Fruit fly (Drosophila melanogaster) whole organism, embryonic: ENCODE measurements around the gene NdufV3.

Source experiments
- CG10147 ChIP-seq: fragments of 200-800 bp; sonication (Bioruptor generic); optimal IDR thresholded peaks from 2 replicates; lab custom pipeline; 2019; ENCODE audit warnings: missing biosample characterization, mild to moderate bottlenecking, missing genetic modification characterization, moderate library complexity
- CG10431 ChIP-seq: fragments of 200-800 bp; sonication (Bioruptor generic); optimal IDR thresholded peaks from 3 replicates; lab custom pipeline; 2018; ENCODE audit warnings: missing biosample characterization, mild to moderate bottlenecking, missing genetic modification characterization
- CG11504 ChIP-seq: fragments of 200-800 bp; sonication (Bioruptor generic); optimal IDR thresholded peaks from 3 replicates; lab custom pipeline; 2019; ENCODE audit warnings: missing biosample characterization, mild to moderate bottlenecking, missing genetic modification characterization, moderate library complexity
- CG13296 ChIP-seq: fragments of 200-800 bp; sonication (Bioruptor generic); optimal IDR thresholded peaks from 3 replicates; lab custom pipeline; 2018; ENCODE audit warnings: missing biosample characterization, mild to moderate bottlenecking, missing genetic modification characterization
- CG14965 ChIP-seq: fragments of 200-800 bp; sonication (Bioruptor generic); optimal IDR thresholded peaks from 2 replicates; lab custom pipeline; 2016; ENCODE audit warnings: missing biosample characterization, missing genetic modification characterization, borderline replicate concordance
- CG15011 ChIP-seq: fragments of 200-800 bp; sonication (Bioruptor generic); optimal IDR thresholded peaks from 3 replicates; lab custom pipeline; 2018; ENCODE audit warnings: missing biosample characterization, mild to moderate bottlenecking, missing genetic modification characterization
- CG15073 ChIP-seq: fragments of 200-800 bp; sonication (Bioruptor generic); optimal IDR thresholded peaks from 2 replicates; lab custom pipeline; 2016; ENCODE audit warnings: missing biosample characterization, missing genetic modification characterization
- CG17186 ChIP-seq: fragments of 200-800 bp; sonication (Bioruptor generic); optimal IDR thresholded peaks from 3 replicates; lab custom pipeline; 2017; ENCODE audit warnings: missing biosample characterization, missing genetic modification reagents, missing genetic modification characterization
- CG18619 ChIP-seq: fragments of 200-800 bp; sonication (Bioruptor generic); optimal IDR thresholded peaks from 3 replicates; lab custom pipeline; 2017; ENCODE audit warnings: missing biosample characterization, mild to moderate bottlenecking, missing genetic modification characterization
- CG2116 ChIP-seq: fragments of 200-800 bp; sonication (Bioruptor generic); optimal IDR thresholded peaks from 3 replicates; lab custom pipeline; 2018; ENCODE audit warnings: missing biosample characterization, mild to moderate bottlenecking, missing genetic modification characterization
- CG2129 ChIP-seq: fragments of 200-800 bp; sonication (Bioruptor generic); IDR thresholded peaks from 2 replicates; pipeline ENCODE4 v1.3.6; 2022; ENCODE audit warnings: missing biosample characterization, missing genetic modification characterization; ENCODE audit not compliant: partially characterized antibody
- CG31441 ChIP-seq: fragments of 200-800 bp; sonication (Bioruptor generic); IDR thresholded peaks from 2 replicates; pipeline ENCODE4 v1.3.6; 2022; ENCODE audit warnings: missing biosample characterization, missing genetic modification characterization
- CG4328 ChIP-seq: fragments of 200-800 bp; sonication (Bioruptor generic); optimal IDR thresholded peaks from 3 replicates; lab custom pipeline; 2017; ENCODE audit warnings: missing biosample characterization, missing genetic modification reagents, missing genetic modification characterization
- CG4730 ChIP-seq: fragments of 200-800 bp; sonication (Bioruptor generic); IDR thresholded peaks from 2 replicates; pipeline ENCODE4 v1.3.6; 2022; ENCODE audit warnings: missing biosample characterization, missing genetic modification characterization
- CG6254 ChIP-seq: fragments of 200-800 bp; sonication (Bioruptor generic); optimal IDR thresholded peaks from 3 replicates; lab custom pipeline; 2017; ENCODE audit warnings: mild to moderate bottlenecking, missing biosample characterization, missing genetic modification reagents, missing genetic modification characterization
- CG6683 ChIP-seq: fragments of 200-800 bp; sonication (Bioruptor generic); optimal IDR thresholded peaks from 2 replicates; lab custom pipeline; 2017; ENCODE audit warnings: missing biosample characterization, mild to moderate bottlenecking, missing genetic modification characterization, missing genetic modification reagents
- CG6854 ChIP-seq: fragments of 200-800 bp; sonication (Bioruptor generic); optimal IDR thresholded peaks from 3 replicates; lab custom pipeline; 2017; ENCODE audit warnings: missing biosample characterization, mild to moderate bottlenecking, missing genetic modification characterization
- CG8924 ChIP-seq: fragments of 200-800 bp; optimal IDR thresholded peaks from 3 replicates; lab custom pipeline; 2019; ENCODE audit warnings: missing biosample characterization, mild to moderate bottlenecking, missing genetic modification characterization, moderate library complexity
- CG9727 ChIP-seq: fragments of 200-800 bp; sonication (Bioruptor generic); optimal IDR thresholded peaks from 3 replicates; lab custom pipeline; 2017; ENCODE audit warnings: missing biosample characterization, mild to moderate bottlenecking, missing genetic modification characterization
- CG9797 ChIP-seq: fragments of 200-800 bp; sonication (Bioruptor generic); optimal IDR thresholded peaks from 3 replicates; lab custom pipeline; 2018; ENCODE audit warnings: missing biosample characterization, mild to moderate bottlenecking, missing genetic modification characterization
- Dbx ChIP-seq: fragments of 200-800 bp; sonication (Bioruptor generic); IDR thresholded peaks from 3 replicates; pipeline ENCODE4 v1.3.6; 2022; ENCODE audit warnings: missing biosample characterization, missing genetic modification characterization
- Dfd ChIP-seq, 2 experiments: fragments of >200 bp; optimal IDR thresholded peaks; 2 replicates each; lab custom pipeline; 2017; ENCODE audit warnings: missing biosample characterization in 2 of 2, missing genetic modification characterization in 2 of 2
- Hr51 ChIP-seq, 2 experiments: fragments of 200-800 bp; sonication (Bioruptor generic); optimal IDR thresholded peaks; 2 replicates in 1 of 2; 3 replicates in 1 of 2; lab custom pipeline; 2016 to 2018; ENCODE audit warnings: missing biosample characterization in 2 of 2, missing genetic modification characterization in 2 of 2, mild to moderate bottlenecking in 1 of 2, moderate library complexity in 1 of 2
- MTF-1 ChIP-seq: fragments of 200-800 bp; sonication (Bioruptor generic); optimal IDR thresholded peaks from 2 replicates; lab custom pipeline; 2018; ENCODE audit warnings: missing biosample characterization, mild to moderate bottlenecking, missing genetic modification characterization, borderline replicate concordance
- Mes4 ChIP-seq: fragments of 200-800 bp; sonication (Bioruptor generic); optimal IDR thresholded peaks from 2 replicates; lab custom pipeline; 2016; ENCODE audit warnings: missing biosample characterization, missing genetic modification characterization
- Myb ChIP-seq: fragments of 200-800 bp; sonication (Bioruptor generic); optimal IDR thresholded peaks from 2 replicates; lab custom pipeline; 2016; ENCODE audit warnings: missing biosample characterization, missing genetic modification characterization
- Nf-YC ChIP-seq: fragments of 200-800 bp; optimal IDR thresholded peaks from 3 replicates; lab custom pipeline; 2019; ENCODE audit warnings: missing biosample characterization, mild to moderate bottlenecking, missing genetic modification characterization, moderate library complexity
- Oli ChIP-seq: fragments of 200-800 bp; sonication (Bioruptor generic); optimal IDR thresholded peaks from 2 replicates; lab custom pipeline; 2018; ENCODE audit warnings: missing biosample characterization, mild to moderate bottlenecking, missing genetic modification characterization, moderate library complexity
- Optix ChIP-seq: fragments of 200-800 bp; sonication (Bioruptor generic); IDR thresholded peaks from 3 replicates; pipeline ENCODE4 v1.3.6; 2022; ENCODE audit warnings: missing biosample characterization, missing genetic modification characterization
- Ssrp ChIP-seq: fragments of 200-800 bp; sonication (Bioruptor generic); optimal IDR thresholded peaks from 2 replicates; lab custom pipeline; 2018; ENCODE audit warnings: missing biosample characterization, mild to moderate bottlenecking, missing genetic modification characterization, moderate library complexity
- YL-1 ChIP-seq: fragments of 200-800 bp; sonication (Bioruptor generic); optimal IDR thresholded peaks from 3 replicates; lab custom pipeline; 2017; ENCODE audit warnings: missing biosample characterization, mild to moderate bottlenecking, missing genetic modification characterization
- ash1 ChIP-seq: fragments of 200-800 bp; sonication (Bioruptor generic); optimal IDR thresholded peaks from 2 replicates; lab custom pipeline; 2018; ENCODE audit warnings: missing biosample characterization, mild to moderate bottlenecking, missing genetic modification characterization
- cas ChIP-seq: fragments of 200-800 bp; sonication (Bioruptor generic); IDR thresholded peaks from 2 replicates; pipeline ENCODE4 v1.3.6; 2022; ENCODE audit warnings: missing biosample characterization, missing genetic modification characterization
- cg ChIP-seq: fragments of 200-800 bp; sonication (Bioruptor generic); optimal IDR thresholded peaks from 3 replicates; lab custom pipeline; 2019; ENCODE audit warnings: missing biosample characterization, mild to moderate bottlenecking, missing genetic modification characterization, moderate library complexity
- chm ChIP-seq: fragments of 200-800 bp; sonication (Bioruptor generic); IDR thresholded peaks from 2 replicates; pipeline ENCODE4 v1.3.6; 2022; ENCODE audit warnings: missing biosample characterization, missing genetic modification characterization
- dan ChIP-seq: fragments of 200-800 bp; sonication (Bioruptor generic); IDR thresholded peaks from 2 replicates; pipeline ENCODE4 v1.3.6; 2022; ENCODE audit warnings: missing biosample characterization, missing genetic modification characterization
- eyg ChIP-seq: fragments of 200-800 bp; sonication (Bioruptor generic); optimal IDR thresholded peaks from 3 replicates; lab custom pipeline; 2016; ENCODE audit warnings: missing biosample characterization, missing genetic modification characterization
- gcm2 ChIP-seq: fragments of 200-800 bp; sonication (Bioruptor generic); optimal IDR thresholded peaks from 2 replicates; lab custom pipeline; 2016; ENCODE audit warnings: missing biosample characterization, missing genetic modification characterization
- grn ChIP-seq: fragments of 200-800 bp; sonication (Bioruptor generic); optimal IDR thresholded peaks from 3 replicates; lab custom pipeline; 2017; ENCODE audit warnings: missing biosample characterization, missing genetic modification characterization
- gsb ChIP-seq: fragments of 200-800 bp; sonication (Bioruptor generic); IDR thresholded peaks from 2 replicates; pipeline ENCODE4 v1.3.6; 2022; ENCODE audit warnings: missing biosample characterization, missing genetic modification characterization
- ind ChIP-seq: fragments of 200-800 bp; sonication (Bioruptor generic); optimal IDR thresholded peaks from 3 replicates; lab custom pipeline; 2016; ENCODE audit warnings: missing biosample characterization, missing genetic modification characterization
- kah ChIP-seq: fragments of 200-800 bp; sonication (Bioruptor generic); optimal IDR thresholded peaks from 2 replicates; lab custom pipeline; 2018; ENCODE audit warnings: missing biosample characterization, mild to moderate bottlenecking, missing genetic modification characterization
- oc ChIP-seq: fragments of 200-800 bp; sonication (Bioruptor generic); optimal IDR thresholded peaks from 2 replicates; lab custom pipeline; 2018; ENCODE audit warnings: missing biosample characterization, mild to moderate bottlenecking, missing genetic modification characterization, moderate library complexity
- p53 ChIP-seq: fragments of 200-800 bp; sonication (Bioruptor generic); optimal IDR thresholded peaks from 2 replicates; lab custom pipeline; 2016; ENCODE audit warnings: missing biosample characterization, missing genetic modification characterization
- ranshi ChIP-seq: fragments of 200-800 bp; sonication (Bioruptor generic); IDR thresholded peaks from 2 replicates; pipeline ENCODE4 v1.3.6; 2022; ENCODE audit warnings: missing biosample characterization, missing genetic modification characterization
- ro ChIP-seq: fragments of 200-800 bp; sonication (Bioruptor generic); IDR thresholded peaks from 2 replicates; pipeline ENCODE4 v1.3.6; 2022; ENCODE audit warnings: missing biosample characterization, missing genetic modification characterization
- sens ChIP-seq: fragments of 200-800 bp; sonication (Bioruptor generic); peaks from one replicate; lab custom pipeline; 2016; ENCODE audit warnings: missing biosample characterization, missing genetic modification characterization
- trh ChIP-seq: fragments of 200-800 bp; sonication (Bioruptor generic); optimal IDR thresholded peaks from 2 replicates; lab custom pipeline; 2016; ENCODE audit warnings: missing biosample characterization, missing genetic modification characterization
- wor ChIP-seq: fragments of 200-800 bp; sonication (Bioruptor generic); IDR thresholded peaks from 2 replicates; pipeline ENCODE4 v1.3.6; 2022; ENCODE audit warnings: missing biosample characterization, missing genetic modification characterization
- zfh2 ChIP-seq: fragments of 200-800 bp; sonication (Bioruptor generic); optimal IDR thresholded peaks from 2 replicates; lab custom pipeline; 2016; ENCODE audit warnings: missing biosample characterization, missing genetic modification characterization

Gene NdufV3

dm6 chrX:11348829-11349228 is 969 bp upstream of the NdufV3 start, which contains the start of gene CG1738 (continued):
- no peak for TF ChIP-seq CG15073 (GFP tag; lab: Kevin White, UChicago)
- TF ChIP-seq dan: no peak
- TF ChIP-seq Nf-YC (tag; lab: Kevin White, UChicago): peak; percentile 21
- TF ChIP-seq CG11504 (tag; lab: Kevin White, UChicago): peak; percentile 26
- TF ChIP-seq trh (GFP tag; lab: Kevin White, UChicago): no peak
- TF ChIP-seq CG10147: no peak
- no peak for TF ChIP-seq CG6254 (GFP tag; lab: Kevin White, UChicago)
- TF ChIP-seq grn (GFP tag; lab: Kevin White, UChicago): no peak
- TF ChIP-seq chm (GFP tag; lab: Robert Waterston, UW): no peak
- no peak for TF ChIP-seq Optix (GFP tag; lab: Robert Waterston, UW)
- 0 out of 3 replicates have a peak, but pooled peaks have one; percentile 32 for TF ChIP-seq Dbx (GFP tag; lab: Robert Waterston, UW)
- no peak for TF ChIP-seq ro
- no peak for TF ChIP-seq oc (tag; lab: Kevin White, UChicago)
- TF ChIP-seq CG9727 (GFP tag; lab: Kevin White, UChicago): no peak
- TF ChIP-seq MTF-1 (GFP tag; lab: Kevin White, UChicago): no peak
- TF ChIP-seq kah (GFP tag; lab: Kevin White, UChicago): no peak
- TF ChIP-seq ash1 (GFP tag; lab: Kevin White, UChicago): no peak
- TF ChIP-seq p53: no peak
- TF ChIP-seq Mes4: no peak
- TF ChIP-seq Dfd (GFP tag; optimal IDR thresholded peaks at IDR 0.05; lab: Kevin White, UChicago): no peak
- peak; percentile 5 for TF ChIP-seq CG8924
- TF ChIP-seq eyg (GFP tag; lab: Kevin White, UChicago): no peak
- peak; percentile 0 for TF ChIP-seq ind (GFP tag; lab: Kevin White, UChicago)
- TF ChIP-seq CG15011 (GFP tag; lab: Kevin White, UChicago): no peak
- TF ChIP-seq Hr51 (GFP tag; optimal IDR thresholded peaks at IDR 0.05; lab: Kevin White, UChicago): peak in 1 of 2 experiments; percentile 1
- peak; percentile 1 for TF ChIP-seq CG13296
- no peak for TF ChIP-seq CG9797 (GFP tag; lab: Kevin White, UChicago)
- TF ChIP-seq CG18619: no peak
- TF ChIP-seq YL-1 (GFP tag; lab: Kevin White, UChicago): no peak
- TF ChIP-seq CG31441 (GFP tag; lab: Robert Waterston, UW): 0 out of 2 replicates have a peak, but pooled peaks have one; percentile 22
- TF ChIP-seq Myb (GFP tag; lab: Kevin White, UChicago): no peak
- no peak for TF ChIP-seq Ssrp (tag; lab: Kevin White, UChicago)
- TF ChIP-seq CG17186 (GFP tag; lab: Kevin White, UChicago): no peak
- no peak for TF ChIP-seq CG6854 (GFP tag; lab: Kevin White, UChicago)

- TF ChIP-seq sens (peak; percentile 44), CG10431 (no peak), cg (GFP tag; lab: Kevin White, UChicago) (peak; percentile 69), gcm2 (GFP tag; lab: Kevin White, UChicago) (no peak), CG2129 (no peak), CG14965 (no peak), CG6683 (GFP tag; lab: Kevin White, UChicago) (no peak), CG4730 (no peak), ranshi (no peak), CG2116 (GFP tag; lab: Kevin White, UChicago) (peak; percentile 67), cas (GFP tag; lab: Robert Waterston, UW) (no peak), gsb (GFP tag; lab: Robert Waterston, UW) (no peak), Oli (tag; lab: Kevin White, UChicago) (no peak), CG4328 (peak; percentile 6), wor (GFP tag; lab: Robert Waterston, UW) (no peak), zfh2 (GFP tag; lab: Kevin White, UChicago) (peak; percentile 26), CG9727 (GFP tag; lab: Kevin White, UChicago) (no peak)
Measured at dm6 chrX:11350505-11351327, 918 bp downstream of the NdufV3 start, which contains the start of gene CG1737. TSS of gene CG1737 (plus strand) at chrX:11350608.
